Worm (Caenorhabditis elegans): ENCODE data around the gene Y41D4B.17.
A peak's percentile ranks its signal among the peaks of the same experiment; 100 is the strongest.

Y41D4B.17 gene

ce11 chrIV:1559931-1560330 is at the start of gene Y41D4B.17:
TSS of gene Y41D4B.17 (plus strand) at chrIV:1560104.
- TF ChIP-seq lin-35 (GFP tag; optimal IDR thresholded peaks at IDR 0.05) (peak in 1 of 2 experiments; percentile 1), nhr-90 (tag; optimal IDR thresholded peaks at IDR 0.05; ENCODE audit: poor library complexity) (peak; percentile 7), elt-2 (tag; optimal IDR thresholded peaks at IDR 0.05) (peak; percentile 75), snu-23 (GFP tag; optimal IDR thresholded peaks at IDR 0.05) (no peak)

- TF ChIP-seq elt-2 (tag; optimal IDR thresholded peaks at IDR 0.05) (peak; percentile 55), hlh-17 (GFP tag; optimal IDR thresholded peaks at IDR 0.05; ENCODE audit: borderline replicate concordance) (no peak)
Observed at ce11 chrIV:1510241-1510640, 49.7 kb upstream of the Y41D4B.17 start, which contains the start of gene txt-4. TSS of gene txt-4 (plus strand) at chrIV:1510564.

ce11 chrIV:1512944-1513343 is 47.0 kb upstream of the Y41D4B.17 start:
- TF ChIP-seq nhr-85 (tag) (peak; percentile 52), nhr-28 (tag; optimal IDR thresholded peaks at IDR 0.05) (no peak)

DNA sequence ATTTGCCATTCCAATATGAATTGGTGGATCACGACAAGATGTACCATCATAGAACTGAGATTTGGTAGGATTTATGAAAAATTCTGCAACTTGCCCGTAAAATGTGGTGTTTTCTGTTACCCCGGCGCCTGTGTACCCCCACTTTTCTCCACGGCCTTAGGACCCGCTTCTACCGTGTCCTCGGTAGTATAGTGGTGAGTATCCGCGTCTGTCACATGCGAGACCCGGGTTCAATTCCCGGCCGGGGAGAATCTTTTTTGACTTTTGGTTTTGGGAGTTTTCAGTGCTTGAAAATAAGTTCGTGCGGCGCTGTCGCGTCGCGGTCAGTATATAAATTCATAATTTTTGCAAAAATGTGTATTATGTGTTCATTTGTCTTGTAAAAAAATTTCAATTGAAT is 45.5 kb upstream of the Y41D4B.17 start:
- no peak for TF ChIP-seq pag-3 (tag; optimal IDR thresholded peaks at IDR 0.05; ENCODE audit: borderline replicate concordance, insufficient read depth)
- TF ChIP-seq nhr-85 (tag) = peak; percentile 29

ce11 chrIV:1515891-1516290 is 44.0 kb upstream of the Y41D4B.17 start:
- no peak for TF ChIP-seq C04F5.9 (tag; optimal IDR thresholded peaks at IDR 0.05)

DNA sequence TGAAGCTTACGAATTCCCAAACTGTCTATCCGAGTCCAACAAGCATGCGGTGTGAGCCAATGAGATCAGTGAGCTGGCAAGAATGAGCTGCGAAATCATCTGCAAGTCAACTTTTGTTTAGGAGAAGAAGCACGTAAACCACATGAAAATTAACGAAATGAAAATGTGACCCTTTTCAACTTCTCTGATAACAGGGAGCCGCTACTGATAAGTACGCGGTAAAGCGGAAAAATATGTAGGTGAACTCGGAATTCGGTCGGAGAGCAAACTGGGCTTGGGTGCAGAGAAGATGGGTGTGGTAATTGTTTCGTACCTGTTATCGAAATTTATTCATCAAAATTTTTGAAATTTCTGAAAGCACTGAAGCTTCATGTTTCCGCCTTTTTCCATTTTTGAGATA is 43.4 kb upstream of the Y41D4B.17 start, which contains the start of gene clec-172:
clec-172 (minus strand) TSS at position 101 of the 400 bp plus-strand sequence.
- TF ChIP-seq snpc-4 (tag; optimal IDR thresholded peaks at IDR 0.05) = no peak
- TF ChIP-seq egl-13 (tag; optimal IDR thresholded peaks at IDR 0.05) = no peak
- TF ChIP-seq blmp-1 (tag; optimal IDR thresholded peaks at IDR 0.05) = no peak
- no peak for TF ChIP-seq tbx-2 (tag; optimal IDR thresholded peaks at IDR 0.05)
- TF ChIP-seq unc-130 (tag; optimal IDR thresholded peaks at IDR 0.05) = no peak
- TF ChIP-seq ceh-63 (GFP tag; optimal IDR thresholded peaks at IDR 0.05) = no peak
- TF ChIP-seq efl-1 (optimal IDR thresholded peaks at IDR 0.05) = no peak
- no peak for TF ChIP-seq efl-1 (GFP tag; optimal IDR thresholded peaks at IDR 0.05 in 1 of 2)
- no peak for TF ChIP-seq ceh-90 (tag; optimal IDR thresholded peaks at IDR 0.05)
- TF ChIP-seq lir-3 (tag; optimal IDR thresholded peaks at IDR 0.05; ENCODE audit: poor library complexity) = no peak
- no peak for TF ChIP-seq snu-23 (GFP tag; optimal IDR thresholded peaks at IDR 0.05)
- no peak for TF ChIP-seq pax-3 (tag; optimal IDR thresholded peaks at IDR 0.05)
- no peak for TF ChIP-seq ces-1 (GFP tag; optimal IDR thresholded peaks at IDR 0.05)
- no peak for TF ChIP-seq tlp-1 (tag; optimal IDR thresholded peaks at IDR 0.05)
- TF ChIP-seq nhr-71 (tag; optimal IDR thresholded peaks at IDR 0.05) = no peak
- TF ChIP-seq nhr-20 (tag; optimal IDR thresholded peaks at IDR 0.05) = no peak
- TF ChIP-seq dpl-1 (GFP tag; optimal IDR thresholded peaks at IDR 0.05) = no peak
- no peak for TF ChIP-seq pag-3 (tag; optimal IDR thresholded peaks at IDR 0.05; ENCODE audit: borderline replicate concordance, insufficient read depth)

DNA sequence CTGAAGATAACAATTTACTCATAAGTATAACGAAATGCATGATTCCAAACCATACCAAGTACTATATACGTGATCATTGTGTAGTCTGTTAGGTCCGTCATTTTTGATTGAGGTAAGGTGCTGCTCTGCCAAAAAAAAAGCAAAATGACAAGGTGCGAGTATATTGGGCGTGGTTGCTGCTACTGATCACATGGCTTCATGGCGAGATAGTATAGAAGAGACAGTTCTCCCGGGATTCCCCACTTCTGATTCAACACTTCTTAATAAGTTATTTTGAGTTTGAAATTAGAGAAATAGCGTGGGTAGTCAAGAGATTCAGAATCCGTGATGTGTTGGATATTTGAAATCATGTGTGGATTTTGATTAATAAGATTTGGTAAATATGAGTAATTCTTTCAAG is 38.7 kb upstream of the Y41D4B.17 start, which contains the start of gene K03H6.4:
K03H6.4 (minus strand) TSS at position 101 of the 400 bp plus-strand sequence.
- TF ChIP-seq skn-1 (tag; optimal IDR thresholded peaks at IDR 0.05) (no peak), unc-30 (tag; optimal IDR thresholded peaks at IDR 0.05) (no peak), ceh-8 (GFP tag; optimal IDR thresholded peaks at IDR 0.05) (peak; percentile 39), isw-1 (GFP tag; IDR thresholded peaks at IDR 0.05) (no peak), ama-1 (optimal IDR thresholded peaks at IDR 0.05) (no peak), ztf-11 (tag; optimal IDR thresholded peaks at IDR 0.05) (no peak), tbx-2 (tag; optimal IDR thresholded peaks at IDR 0.05) (no peak)
